Fruit fly (Drosophila melanogaster) whole organism, embryonic: ENCODE data around the gene CG9300.
A peak's percentile ranks its signal among the peaks of the same experiment; 100 is the strongest.

Experiments used
- B-H1 ChIP-seq: fragments of 200-800 bp; sonication (Bioruptor generic); IDR thresholded peaks from 3 replicates; pipeline ENCODE4 v1.3.6; 2022; ENCODE audit warnings: missing biosample characterization, missing genetic modification characterization
- BEAF-32 ChIP-seq: fragments of 200-800 bp; sonication (Bioruptor generic); optimal IDR thresholded peaks from 3 replicates; lab custom pipeline; 2017; ENCODE audit warnings: missing biosample characterization, missing genetic modification characterization, mild to moderate bottlenecking, moderate library complexity, missing genetic modification reagents
- Bteb2 ChIP-seq: fragments of 200-800 bp; sonication (Bioruptor generic); optimal IDR thresholded peaks from 2 replicates; lab custom pipeline; 2016; ENCODE audit warnings: missing biosample characterization, missing genetic modification characterization
- CG11560 ChIP-seq: fragments of 200-800 bp; sonication (Bioruptor generic); IDR thresholded peaks from 3 replicates; pipeline ENCODE4 v1.3.6; 2022; ENCODE audit warnings: missing biosample characterization, missing genetic modification characterization
- CG13894 ChIP-seq: fragments of 200-800 bp; sonication (Bioruptor generic); optimal IDR thresholded peaks from 3 replicates; lab custom pipeline; 2018; ENCODE audit warnings: missing biosample characterization, mild to moderate bottlenecking, missing genetic modification characterization, moderate library complexity
- CG14860 ChIP-seq: fragments of 200-800 bp; sonication (Bioruptor generic); IDR thresholded peaks from 3 replicates; pipeline ENCODE4 v1.3.6; 2022; ENCODE audit warnings: missing biosample characterization, missing genetic modification characterization; ENCODE audit not compliant: partially characterized antibody
- CG15011 ChIP-seq: fragments of 200-800 bp; sonication (Bioruptor generic); optimal IDR thresholded peaks from 3 replicates; lab custom pipeline; 2018; ENCODE audit warnings: missing biosample characterization, mild to moderate bottlenecking, missing genetic modification characterization
- CG15479 ChIP-seq: fragments of 200-800 bp; sonication (Bioruptor generic); optimal IDR thresholded peaks from 3 replicates; lab custom pipeline; 2019; ENCODE audit warnings: missing biosample characterization, mild to moderate bottlenecking, missing genetic modification characterization, moderate library complexity
- CG1602 ChIP-seq: fragments of 200-800 bp; sonication (Bioruptor generic); optimal IDR thresholded peaks from 3 replicates; lab custom pipeline; 2016; ENCODE audit warnings: missing biosample characterization, missing genetic modification characterization
- CG1647 ChIP-seq: fragments of 200-800 bp; sonication (Bioruptor generic); optimal IDR thresholded peaks from 3 replicates; lab custom pipeline; 2016; ENCODE audit warnings: missing biosample characterization, missing genetic modification characterization
- CG17385 ChIP-seq: fragments of 200-800 bp; sonication (Bioruptor generic); optimal IDR thresholded peaks from 3 replicates; lab custom pipeline; 2018; ENCODE audit warnings: missing biosample characterization, mild to moderate bottlenecking, missing genetic modification characterization
- CG17912 ChIP-seq: fragments of 200-800 bp; sonication (Bioruptor generic); optimal IDR thresholded peaks from 2 replicates; lab custom pipeline; 2018; ENCODE audit warnings: missing biosample characterization, mild to moderate bottlenecking, missing genetic modification characterization
- CG1792 ChIP-seq: fragments of 200-800 bp; sonication (Bioruptor generic); optimal IDR thresholded peaks from 2 replicates; lab custom pipeline; 2016; ENCODE audit warnings: missing biosample characterization, missing genetic modification characterization
- CG30020 ChIP-seq: fragments of 200-800 bp; optimal IDR thresholded peaks from 2 replicates; lab custom pipeline; 2019; ENCODE audit warnings: missing biosample characterization, mild to moderate bottlenecking, missing genetic modification characterization, moderate library complexity
- CG31365 ChIP-seq: fragments of 200-800 bp; sonication (Bioruptor generic); optimal IDR thresholded peaks from 2 replicates; lab custom pipeline; 2018; ENCODE audit warnings: missing biosample characterization, mild to moderate bottlenecking, missing genetic modification characterization
- CG43689 ChIP-seq: fragments of 200-800 bp; sonication (Bioruptor generic); IDR thresholded peaks from 2 replicates; pipeline ENCODE4 v1.3.6; 2022; ENCODE audit warnings: missing biosample characterization, missing genetic modification characterization
- CG4730 ChIP-seq: fragments of 200-800 bp; sonication (Bioruptor generic); IDR thresholded peaks from 2 replicates; pipeline ENCODE4 v1.3.6; 2022; ENCODE audit warnings: missing biosample characterization, missing genetic modification characterization
- CG6813 ChIP-seq: fragments of 200-800 bp; sonication (Bioruptor generic); optimal IDR thresholded peaks from 2 replicates; lab custom pipeline; 2017; ENCODE audit warnings: missing biosample characterization, missing genetic modification characterization, mild to moderate bottlenecking, moderate library complexity, missing genetic modification reagents
- CG8281 ChIP-seq: fragments of 200-800 bp; sonication (Bioruptor generic); optimal IDR thresholded peaks from 2 replicates; lab custom pipeline; 2018; ENCODE audit warnings: missing biosample characterization, mild to moderate bottlenecking, missing genetic modification characterization, moderate library complexity
- CG9817 ChIP-seq: fragments of 200-800 bp; sonication (Bioruptor generic); optimal IDR thresholded peaks from 2 replicates; lab custom pipeline; 2018; ENCODE audit warnings: missing biosample characterization, mild to moderate bottlenecking, missing genetic modification characterization, moderate library complexity
- CG9932 ChIP-seq: fragments of 200-800 bp; sonication (Bioruptor generic); IDR thresholded peaks from 2 replicates; pipeline ENCODE4 v1.3.6; 2022; ENCODE audit warnings: missing biosample characterization, missing genetic modification characterization
- CoRest ChIP-seq: fragments of 200-800 bp; sonication (Bioruptor generic); optimal IDR thresholded peaks from 3 replicates; lab custom pipeline; 2018; ENCODE audit warnings: missing biosample characterization, mild to moderate bottlenecking, missing genetic modification characterization, moderate library complexity
- Dad ChIP-seq: fragments of 200-800 bp; sonication (Bioruptor generic); optimal IDR thresholded peaks from 3 replicates; lab custom pipeline; 2016; ENCODE audit warnings: missing biosample characterization, missing genetic modification characterization
- Dref ChIP-seq: fragments of 200-800 bp; sonication (Bioruptor generic); IDR thresholded peaks from 2 replicates; pipeline ENCODE4 v1.3.6; 2022; ENCODE audit warnings: missing biosample characterization, missing genetic modification characterization
- HmgZ ChIP-seq: fragments of 200-800 bp; sonication (Bioruptor generic); optimal IDR thresholded peaks from 2 replicates; lab custom pipeline; 2018; ENCODE audit warnings: missing biosample characterization, mild to moderate bottlenecking, missing genetic modification characterization
- Hr51 ChIP-seq, 2 experiments: fragments of 200-800 bp; sonication (Bioruptor generic); optimal IDR thresholded peaks; 2 replicates in 1 of 2; 3 replicates in 1 of 2; lab custom pipeline; 2016 to 2018; ENCODE audit warnings: missing biosample characterization in 2 of 2, missing genetic modification characterization in 2 of 2, mild to moderate bottlenecking in 1 of 2, moderate library complexity in 1 of 2
- Hr78 ChIP-seq, 2 experiments: fragments of 200-800 bp in 1 of 2; fragments of >200 bp in 1 of 2; sonication (Bioruptor generic) in 1 of 2; optimal IDR thresholded peaks; 2 replicates each; lab custom pipeline; 2017 to 2019; ENCODE audit warnings: missing biosample characterization in 2 of 2, missing genetic modification characterization in 2 of 2, mild to moderate bottlenecking in 1 of 2, moderate library complexity in 1 of 2
- Mes4 ChIP-seq: fragments of 200-800 bp; sonication (Bioruptor generic); optimal IDR thresholded peaks from 2 replicates; lab custom pipeline; 2016; ENCODE audit warnings: missing biosample characterization, missing genetic modification characterization
- Pdp1 ChIP-seq, 2 experiments: fragments of 200-800 bp; sonication (Bioruptor generic); optimal IDR thresholded peaks; 3 replicates each; lab custom pipeline; 2016; ENCODE audit warnings: missing biosample characterization in 2 of 2, missing genetic modification characterization in 2 of 2, mild to moderate bottlenecking in 1 of 2, moderate library complexity in 1 of 2
- Side ChIP-seq: fragments of 200-800 bp; sonication (Bioruptor generic); optimal IDR thresholded peaks from 2 replicates; lab custom pipeline; 2016; ENCODE audit warnings: missing biosample characterization, missing genetic modification characterization
- Sin3A ChIP-seq: fragments of >200 bp; optimal IDR thresholded peaks from 2 replicates; lab custom pipeline; 2018
- ato ChIP-seq: fragments of 200-800 bp; sonication (Bioruptor generic); IDR thresholded peaks from 2 replicates; pipeline ENCODE4 v1.3.6; 2022; ENCODE audit warnings: missing biosample characterization, missing genetic modification characterization; ENCODE audit not compliant: partially characterized antibody
- az2 ChIP-seq: fragments of 200-800 bp; sonication (Bioruptor generic); optimal IDR thresholded peaks from 3 replicates; lab custom pipeline; 2016; ENCODE audit warnings: missing biosample characterization, missing genetic modification characterization
- corto ChIP-seq: fragments of 200-800 bp; sonication (Bioruptor generic); optimal IDR thresholded peaks from 2 replicates; lab custom pipeline; 2016; ENCODE audit warnings: missing biosample characterization, mild to moderate bottlenecking, missing genetic modification characterization, moderate library complexity
- dimm ChIP-seq: fragments of 200-800 bp; sonication (Bioruptor generic); IDR thresholded peaks from 2 replicates; pipeline ENCODE4 v1.3.6; 2022; ENCODE audit warnings: missing biosample characterization, missing genetic modification characterization
- exex ChIP-seq: fragments of 200-800 bp; sonication (Bioruptor generic); optimal IDR thresholded peaks from 4 replicates; lab custom pipeline; 2018; ENCODE audit warnings: missing biosample characterization, mild to moderate bottlenecking, missing genetic modification characterization, moderate library complexity
- fd3F ChIP-seq: fragments of 200-800 bp; sonication (Bioruptor generic); optimal IDR thresholded peaks from 2 replicates; lab custom pipeline; 2018; ENCODE audit warnings: missing biosample characterization, mild to moderate bottlenecking, missing genetic modification characterization, moderate library complexity
- gcm ChIP-seq: fragments of 200-800 bp; sonication (Bioruptor generic); optimal IDR thresholded peaks from 2 replicates; lab custom pipeline; 2019; ENCODE audit warnings: missing biosample characterization, mild to moderate bottlenecking, missing genetic modification characterization, moderate library complexity
- gfzf ChIP-seq: fragments of 200-800 bp; sonication (Bioruptor generic); optimal IDR thresholded peaks from 2 replicates; lab custom pipeline; 2016; ENCODE audit warnings: missing biosample characterization, mild to moderate bottlenecking, missing genetic modification characterization, moderate library complexity
- her ChIP-seq: fragments of 200-800 bp; sonication (Bioruptor generic); optimal IDR thresholded peaks from 2 replicates; lab custom pipeline; 2016; ENCODE audit warnings: missing biosample characterization, missing genetic modification characterization
- lilli ChIP-seq: fragments of 200-800 bp; sonication (Bioruptor generic); optimal IDR thresholded peaks from 3 replicates; lab custom pipeline; 2016; ENCODE audit warnings: missing biosample characterization, missing genetic modification characterization
- mld ChIP-seq: fragments of 200-800 bp; sonication (Bioruptor generic); IDR thresholded peaks from 3 replicates; pipeline ENCODE4 v1.3.6; 2022; ENCODE audit warnings: missing biosample characterization, missing genetic modification characterization; ENCODE audit not compliant: partially characterized antibody
- pum ChIP-seq: fragments of 200-800 bp; sonication (Bioruptor generic); optimal IDR thresholded peaks from 2 replicates; lab custom pipeline; 2016; ENCODE audit warnings: missing biosample characterization, missing genetic modification characterization
- salm ChIP-seq: fragments of 200-800 bp; sonication (Bioruptor generic); optimal IDR thresholded peaks from 2 replicates; lab custom pipeline; 2018; ENCODE audit warnings: missing biosample characterization, mild to moderate bottlenecking, missing genetic modification characterization
- sim ChIP-seq: fragments of 200-800 bp; sonication (Bioruptor generic); IDR thresholded peaks from 2 replicates; pipeline ENCODE4 v1.3.6; 2022; ENCODE audit warnings: missing biosample characterization, missing genetic modification characterization
- stwl ChIP-seq: fragments of 200-800 bp; sonication (Bioruptor generic); optimal IDR thresholded peaks from 3 replicates; lab custom pipeline; 2018; ENCODE audit warnings: missing biosample characterization, mild to moderate bottlenecking, missing genetic modification characterization, moderate library complexity
- sug ChIP-seq: fragments of 200-800 bp; optimal IDR thresholded peaks from 2 replicates; lab custom pipeline; 2019; ENCODE audit warnings: missing biosample characterization, mild to moderate bottlenecking, missing genetic modification characterization, moderate library complexity
- tap ChIP-seq: fragments of 200-800 bp; optimal IDR thresholded peaks from 3 replicates; lab custom pipeline; 2019; ENCODE audit warnings: missing biosample characterization, mild to moderate bottlenecking, missing genetic modification characterization, moderate library complexity
- toy ChIP-seq: fragments of 200-800 bp; sonication (Bioruptor generic); IDR thresholded peaks from 2 replicates; pipeline ENCODE4 v1.3.6; 2022; ENCODE audit warnings: missing biosample characterization, missing genetic modification characterization
- trem ChIP-seq: fragments of 200-800 bp; optimal IDR thresholded peaks from 3 replicates; lab custom pipeline; 2019; ENCODE audit warnings: missing biosample characterization, mild to moderate bottlenecking, missing genetic modification characterization, moderate library complexity
- yki ChIP-seq: fragments of >200 bp; optimal IDR thresholded peaks from 3 replicates; lab custom pipeline; 2018

Gene CG9300

DNA sequence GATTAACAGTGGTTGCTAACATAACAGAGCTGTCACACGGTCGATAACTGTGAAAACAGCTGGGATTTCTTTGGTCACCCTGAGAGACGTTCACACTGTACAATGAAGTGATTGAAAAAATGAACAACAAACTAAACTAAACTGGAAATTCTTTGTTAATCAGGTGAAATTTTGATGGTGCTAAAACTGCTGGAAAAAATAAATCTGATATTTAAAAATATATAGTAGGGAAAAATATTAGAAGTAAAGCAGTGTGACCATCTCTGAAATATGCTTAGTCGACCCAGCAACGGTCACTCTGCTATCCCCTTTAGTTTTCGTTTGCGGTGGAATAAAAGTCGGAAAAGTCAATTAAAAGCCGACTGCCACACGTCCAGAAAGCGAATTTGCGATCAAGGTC, 33.8 kb downstream of the CG9300 start, which contains the start of the genes CG9231 and CG9330 (continued):
- TF ChIP-seq Dref (no peak), CG4730 (GFP tag; lab: Robert Waterston, UW) (no peak), gfzf (GFP tag; lab: Kevin White, UChicago) (peak; percentile 76), salm (tag; lab: Kevin White, UChicago) (no peak), Sin3A (lab: Kevin White, UChicago) (peak; percentile 80), CG14860 (GFP tag; lab: Robert Waterston, UW) (no peak), sim (GFP tag; lab: Robert Waterston, UW) (no peak), CG9932 (GFP tag; lab: Robert Waterston, UW) (no peak), CG1647 (GFP tag; lab: Kevin White, UChicago) (no peak), toy (GFP tag; lab: Robert Waterston, UW) (no peak), fd3F (no peak), CG15011 (GFP tag; lab: Kevin White, UChicago) (no peak), CG43689 (GFP tag; lab: Robert Waterston, UW) (no peak), Side (GFP tag; lab: Kevin White, UChicago) (peak; percentile 5), lilli (GFP tag; lab: Kevin White, UChicago) (peak; percentile 58), exex (tag; lab: Kevin White, UChicago) (no peak), CG13894 (tag; lab: Kevin White, UChicago) (peak; percentile 41), CG6813 (no peak), Mes4 (GFP tag; lab: Kevin White, UChicago) (no peak), Hr51 (GFP tag; optimal IDR thresholded peaks at IDR 0.05; lab: Kevin White, UChicago) (peak; percentile 11 to 38), gcm (GFP tag; lab: Kevin White, UChicago) (peak; percentile 32), BEAF-32 (peak; percentile 48), pum (GFP tag; lab: Kevin White, UChicago) (peak; percentile 18), ato (GFP tag; lab: Robert Waterston, UW) (no peak), CG11560 (tag; lab: Robert Waterston, UW) (no peak), CoRest (peak; percentile 36), sug (peak; percentile 36), CG9817 (tag; lab: Kevin White, UChicago) (no peak), yki (lab: Kevin White, UChicago) (no peak), stwl (tag; lab: Kevin White, UChicago) (peak; percentile 84), mld (GFP tag; lab: Robert Waterston, UW) (no peak), az2 (peak; percentile 9), CG17912 (GFP tag; lab: Kevin White, UChicago) (no peak), B-H1 (no peak), dimm (GFP tag; lab: Robert Waterston, UW) (no peak), trem (tag; lab: Kevin White, UChicago) (peak; percentile 84), CG17385 (GFP tag; lab: Kevin White, UChicago) (no peak), HmgZ (tag; lab: Kevin White, UChicago) (peak; percentile 56), CG1602 (GFP tag; lab: Kevin White, UChicago) (peak; percentile 17), tap (tag; lab: Kevin White, UChicago) (no peak), CG15479 (GFP tag; lab: Kevin White, UChicago) (peak; percentile 38), her (GFP tag; lab: Kevin White, UChicago) (no peak), CG1792 (no peak), CG30020 (peak; percentile 57), Hr78 (GFP tag; optimal IDR thresholded peaks at IDR 0.05; lab: Kevin White, UChicago) (no peak), CG31365 (tag; lab: Kevin White, UChicago) (no peak), corto (no peak), Pdp1 (GFP tag; optimal IDR thresholded peaks at IDR 0.05; lab: Kevin White, UChicago) (peak; percentile 13 to 14), CG8281 (tag; lab: Kevin White, UChicago) (no peak), Bteb2 (GFP tag; lab: Kevin White, UChicago) (peak; percentile 14), Dad (GFP tag; lab: Kevin White, UChicago) (peak; percentile 3)
